Fruit fly (Drosophila melanogaster) whole organism, embryonic: ENCODE measurements around the gene SPH93.

Experiments
- CG10147 ChIP-seq: fragments of 200-800 bp; sonication (Bioruptor generic); optimal IDR thresholded peaks from 2 replicates; lab custom pipeline; 2019; ENCODE audit warnings: missing biosample characterization, mild to moderate bottlenecking, missing genetic modification characterization, moderate library complexity
- CG12071 ChIP-seq: fragments of 200-800 bp; sonication (Bioruptor generic); optimal IDR thresholded peaks from 3 replicates; lab custom pipeline; 2018; ENCODE audit warnings: missing biosample characterization, mild to moderate bottlenecking, missing genetic modification characterization
- CG1233 ChIP-seq: fragments of 200-800 bp; sonication (Bioruptor generic); optimal IDR thresholded peaks from 4 replicates; lab custom pipeline; 2018; ENCODE audit warnings: missing biosample characterization, mild to moderate bottlenecking, missing genetic modification characterization
- CG13287 ChIP-seq: fragments of 200-800 bp; sonication (Bioruptor generic); IDR thresholded peaks from 2 replicates; pipeline ENCODE4 v1.3.6; 2022; ENCODE audit warnings: missing biosample characterization, missing genetic modification characterization; ENCODE audit not compliant: partially characterized antibody
- CG13624 ChIP-seq: fragments of 200-800 bp; sonication (Bioruptor generic); optimal IDR thresholded peaks from 2 replicates; lab custom pipeline; 2016; ENCODE audit warnings: missing biosample characterization, missing genetic modification characterization
- CG15601 ChIP-seq: fragments of 200-800 bp; sonication (Bioruptor generic); optimal IDR thresholded peaks from 3 replicates; lab custom pipeline; 2019; ENCODE audit warnings: missing biosample characterization, mild to moderate bottlenecking, missing genetic modification characterization, moderate library complexity
- CG15696 ChIP-seq: fragments of 200-800 bp; sonication (Bioruptor generic); optimal IDR thresholded peaks from 2 replicates; lab custom pipeline; 2019; ENCODE audit warnings: missing biosample characterization, mild to moderate bottlenecking, missing genetic modification characterization, moderate library complexity
- CG1603 ChIP-seq: fragments of 200-800 bp; sonication (Bioruptor generic); optimal IDR thresholded peaks from 2 replicates; lab custom pipeline; 2019; ENCODE audit warnings: missing biosample characterization, mild to moderate bottlenecking, missing genetic modification characterization, moderate library complexity
- CG17385 ChIP-seq: fragments of 200-800 bp; sonication (Bioruptor generic); optimal IDR thresholded peaks from 3 replicates; lab custom pipeline; 2018; ENCODE audit warnings: missing biosample characterization, mild to moderate bottlenecking, missing genetic modification characterization
- CG17829 ChIP-seq: fragments of 200-800 bp; optimal IDR thresholded peaks from 2 replicates; lab custom pipeline; 2019; ENCODE audit warnings: missing biosample characterization, mild to moderate bottlenecking, missing genetic modification characterization, moderate library complexity
- CG2199 ChIP-seq: fragments of 200-800 bp; sonication (Bioruptor generic); IDR thresholded peaks from 3 replicates; pipeline ENCODE4 v1.3.6; 2022; ENCODE audit warnings: missing biosample characterization, missing genetic modification characterization
- CG32532 ChIP-seq: fragments of 200-800 bp; sonication (Bioruptor generic); IDR thresholded peaks from 2 replicates; pipeline ENCODE4 v1.3.6; 2022; ENCODE audit warnings: missing biosample characterization, missing genetic modification characterization
- CG6683 ChIP-seq: fragments of 200-800 bp; sonication (Bioruptor generic); optimal IDR thresholded peaks from 2 replicates; lab custom pipeline; 2017; ENCODE audit warnings: missing biosample characterization, mild to moderate bottlenecking, missing genetic modification characterization, missing genetic modification reagents
- CG7271 ChIP-seq: fragments of 200-800 bp; sonication (Bioruptor generic); optimal IDR thresholded peaks from 2 replicates; lab custom pipeline; 2018; ENCODE audit warnings: missing biosample characterization, mild to moderate bottlenecking, missing genetic modification characterization, moderate library complexity
- CG7556 ChIP-seq: fragments of 200-800 bp; sonication (Bioruptor generic); optimal IDR thresholded peaks from 2 replicates; lab custom pipeline; 2017; ENCODE audit warnings: missing biosample characterization, mild to moderate bottlenecking, missing genetic modification characterization
- CG9215 ChIP-seq: fragments of 200-800 bp; sonication (Bioruptor generic); IDR thresholded peaks from 2 replicates; pipeline ENCODE4 v1.3.6; 2022; ENCODE audit warnings: missing biosample characterization, missing genetic modification characterization
- D19A ChIP-seq: fragments of 200-800 bp; optimal IDR thresholded peaks from 3 replicates; lab custom pipeline; 2019; ENCODE audit warnings: missing biosample characterization, mild to moderate bottlenecking, missing genetic modification characterization, moderate library complexity
- Deaf1 ChIP-seq: fragments of 200-800 bp; optimal IDR thresholded peaks from 3 replicates; lab custom pipeline; 2019; ENCODE audit warnings: missing biosample characterization, mild to moderate bottlenecking, missing genetic modification characterization, moderate library complexity
- Doc2 ChIP-seq: fragments of 200-800 bp; sonication (Bioruptor generic); IDR thresholded peaks from 2 replicates; pipeline ENCODE4 v1.3.6; 2022; ENCODE audit warnings: missing biosample characterization, missing genetic modification characterization
- Eip74EF ChIP-seq, 2 experiments: fragments of 200-800 bp in 1 of 2; fragments of >200 bp in 1 of 2; sonication (Bioruptor generic) in 1 of 2; optimal IDR thresholded peaks; 2 replicates each; lab custom pipeline; 2017 to 2019; ENCODE audit warnings: missing biosample characterization in 2 of 2, missing genetic modification characterization in 2 of 2, mild to moderate bottlenecking in 1 of 2, moderate library complexity in 1 of 2
- H15 ChIP-seq: fragments of 200-800 bp; sonication (Bioruptor generic); IDR thresholded peaks from 3 replicates; pipeline ENCODE4 v1.3.6; 2022; ENCODE audit warnings: missing biosample characterization, missing genetic modification characterization
- HLH4C ChIP-seq: fragments of 200-800 bp; sonication (Bioruptor generic); IDR thresholded peaks from 3 replicates; pipeline ENCODE4 v1.3.6; 2022; ENCODE audit warnings: missing biosample characterization, missing genetic modification characterization; ENCODE audit not compliant: partially characterized antibody
- Jarid2 ChIP-seq: fragments of 200-800 bp; sonication (Bioruptor generic); optimal IDR thresholded peaks from 3 replicates; lab custom pipeline; 2017; ENCODE audit warnings: mild to moderate bottlenecking, missing biosample characterization, missing genetic modification reagents, missing genetic modification characterization
- Mrtf ChIP-seq: fragments of 200-800 bp; sonication (Bioruptor generic); IDR thresholded peaks from 3 replicates; pipeline ENCODE4 v1.3.6; 2022; ENCODE audit warnings: missing biosample characterization, missing genetic modification characterization
- NK7.1 ChIP-seq: fragments of 200-800 bp; sonication (Bioruptor generic); optimal IDR thresholded peaks from 3 replicates; lab custom pipeline; 2016; ENCODE audit warnings: missing biosample characterization, missing genetic modification characterization
- Neu2 ChIP-seq: fragments of 200-800 bp; sonication (Bioruptor generic); optimal IDR thresholded peaks from 3 replicates; lab custom pipeline; 2016; ENCODE audit warnings: missing biosample characterization, missing genetic modification characterization, borderline replicate concordance
- NfI ChIP-seq: fragments of 200-800 bp; sonication (Bioruptor generic); optimal IDR thresholded peaks from 3 replicates; lab custom pipeline; 2018; ENCODE audit warnings: missing biosample characterization, mild to moderate bottlenecking, missing genetic modification characterization, moderate library complexity
- Sox102F ChIP-seq: fragments of 200-800 bp; sonication (Bioruptor generic); optimal IDR thresholded peaks from 2 replicates; lab custom pipeline; 2018; ENCODE audit warnings: missing biosample characterization, mild to moderate bottlenecking, missing genetic modification characterization, moderate library complexity
- Sry-β ChIP-seq: fragments of 200-800 bp; sonication (Bioruptor generic); optimal IDR thresholded peaks from 2 replicates; lab custom pipeline; 2018; ENCODE audit warnings: missing biosample characterization, mild to moderate bottlenecking, missing genetic modification characterization, moderate library complexity
- Tbp ChIP-seq: fragments of >200 bp; optimal IDR thresholded peaks from 2 replicates; lab custom pipeline; 2018; ENCODE audit warnings: missing biosample characterization, missing genetic modification characterization
- bcd ChIP-seq: fragments of 200-800 bp; sonication (Bioruptor generic); optimal IDR thresholded peaks from 2 replicates; lab custom pipeline; 2017; ENCODE audit warnings: missing biosample characterization, mild to moderate bottlenecking, missing genetic modification characterization
- cg ChIP-seq: fragments of 200-800 bp; sonication (Bioruptor generic); optimal IDR thresholded peaks from 3 replicates; lab custom pipeline; 2019; ENCODE audit warnings: missing biosample characterization, mild to moderate bottlenecking, missing genetic modification characterization, moderate library complexity
- corto ChIP-seq: fragments of 200-800 bp; sonication (Bioruptor generic); optimal IDR thresholded peaks from 2 replicates; lab custom pipeline; 2016; ENCODE audit warnings: missing biosample characterization, mild to moderate bottlenecking, missing genetic modification characterization, moderate library complexity
- crp ChIP-seq, 2 experiments: fragments of 200-800 bp; sonication (Bioruptor generic); optimal IDR thresholded peaks; 2 replicates in 1 of 2; 3 replicates in 1 of 2; lab custom pipeline; 2017; ENCODE audit warnings: missing biosample characterization in 2 of 2, missing genetic modification characterization in 2 of 2, mild to moderate bottlenecking in 1 of 2, moderate library complexity in 1 of 2
- cwo ChIP-seq: fragments of 200-800 bp; sonication (Bioruptor generic); optimal IDR thresholded peaks from 3 replicates; lab custom pipeline; 2017; ENCODE audit warnings: missing biosample characterization, missing genetic modification characterization, mild to moderate bottlenecking, moderate library complexity, missing genetic modification reagents
- da ChIP-seq: fragments of 200-800 bp; sonication (Bioruptor generic); optimal IDR thresholded peaks from 2 replicates; lab custom pipeline; 2016; ENCODE audit warnings: missing biosample characterization, missing genetic modification characterization
- fu2 ChIP-seq: fragments of 200-800 bp; sonication (Bioruptor generic); optimal IDR thresholded peaks from 2 replicates; lab custom pipeline; 2016; ENCODE audit warnings: missing biosample characterization, missing genetic modification characterization
- gcm ChIP-seq: fragments of 200-800 bp; sonication (Bioruptor generic); optimal IDR thresholded peaks from 2 replicates; lab custom pipeline; 2019; ENCODE audit warnings: missing biosample characterization, mild to moderate bottlenecking, missing genetic modification characterization, moderate library complexity
- h ChIP-seq: fragments of >200 bp; optimal IDR thresholded peaks from 2 replicates; lab custom pipeline; 2017
- hkb ChIP-seq, 2 experiments: fragments of 200-800 bp in 1 of 2; fragments of >200 bp in 1 of 2; sonication (Bioruptor generic) in 1 of 2; IDR thresholded peaks in 1 of 2; optimal IDR thresholded peaks in 1 of 2; 2 replicates each; pipeline versions ENCODE4 v1.3.6 to Lab custom; 2017 to 2022; ENCODE audit warnings: missing biosample characterization in 1 of 2, missing genetic modification characterization in 1 of 2
- knrl ChIP-seq: fragments of 200-800 bp; sonication (Bioruptor generic); IDR thresholded peaks from 3 replicates; pipeline ENCODE4 v1.3.6; 2022; ENCODE audit warnings: missing biosample characterization, missing genetic modification characterization; ENCODE audit not compliant: partially characterized antibody
- mirr ChIP-seq: fragments of 200-800 bp; sonication (Bioruptor generic); optimal IDR thresholded peaks from 3 replicates; lab custom pipeline; 2018; ENCODE audit warnings: missing biosample characterization, mild to moderate bottlenecking, missing genetic modification characterization
- mld ChIP-seq: fragments of 200-800 bp; sonication (Bioruptor generic); IDR thresholded peaks from 3 replicates; pipeline ENCODE4 v1.3.6; 2022; ENCODE audit warnings: missing biosample characterization, missing genetic modification characterization; ENCODE audit not compliant: partially characterized antibody
- pros ChIP-seq: fragments of 200-800 bp; sonication (Bioruptor generic); optimal IDR thresholded peaks from 3 replicates; lab custom pipeline; 2019; ENCODE audit warnings: missing biosample characterization, mild to moderate bottlenecking, missing genetic modification characterization, moderate library complexity
- sim ChIP-seq: fragments of 200-800 bp; sonication (Bioruptor generic); IDR thresholded peaks from 2 replicates; pipeline ENCODE4 v1.3.6; 2022; ENCODE audit warnings: missing biosample characterization, missing genetic modification characterization
- so ChIP-seq: fragments of 200-800 bp; sonication (Bioruptor generic); IDR thresholded peaks from 3 replicates; pipeline ENCODE4 v1.3.6; 2022; ENCODE audit warnings: missing biosample characterization, missing genetic modification characterization
- tll ChIP-seq, 2 experiments: fragments of 200-800 bp in 1 of 2; fragments of >200 bp in 1 of 2; sonication (Bioruptor generic) in 1 of 2; optimal IDR thresholded peaks; 2 replicates each; lab custom pipeline; 2017 to 2019; ENCODE audit warnings: missing biosample characterization in 2 of 2, missing genetic modification characterization in 2 of 2, mild to moderate bottlenecking in 1 of 2, moderate library complexity in 1 of 2
- ttk ChIP-seq: fragments of 200-800 bp; sonication (Bioruptor generic); IDR thresholded peaks from 2 replicates; pipeline ENCODE4 v2.1.2; 2022; ENCODE audit warnings: missing biosample characterization, missing genetic modification characterization
- usp ChIP-seq: fragments of >200 bp; optimal IDR thresholded peaks from 2 replicates; lab custom pipeline; 2017; ENCODE audit warnings: missing biosample characterization, missing genetic modification characterization

SPH93 gene

dm6 chr2L:17410358-17410757 lies 45.4 kb downstream of the SPH93 start, which contains the start of the genes Polr2J and CG15141 (continued):
- TF ChIP-seq hkb (optimal IDR thresholded peaks at IDR 0.05; lab: Kevin White, UChicago) (peak; percentile 65), hkb (GFP tag; IDR thresholded peaks at IDR 0.05; lab: Robert Waterston, UW) (peak; percentile 81), Sox102F (peak; percentile 90), H15 (GFP tag; lab: Robert Waterston, UW) (peak; percentile 88), CG1603 (tag; lab: Kevin White, UChicago) (peak; percentile 59), CG2199 (GFP tag; lab: Robert Waterston, UW) (peak; percentile 65; the same call in 1 of the 3 replicates), CG17829 (tag; lab: Kevin White, UChicago) (peak; percentile 91), gcm (GFP tag; lab: Kevin White, UChicago) (no peak), Sry-β (peak; percentile 93), CG6683 (no peak), NfI (GFP tag; lab: Kevin White, UChicago) (peak; percentile 86), fu2 (peak; percentile 82), Jarid2 (GFP tag; lab: Kevin White, UChicago) (no peak), CG9215 (GFP tag; lab: Robert Waterston, UW) (peak; percentile 88), Neu2 (GFP tag; lab: Kevin White, UChicago) (no peak), da (GFP tag; lab: Kevin White, UChicago) (peak; percentile 52), CG17385 (GFP tag; lab: Kevin White, UChicago) (peak; percentile 70), CG12071 (GFP tag; lab: Kevin White, UChicago) (no peak), CG32532 (GFP tag; lab: Robert Waterston, UW) (peak; percentile 88), corto (GFP tag; lab: Kevin White, UChicago) (peak; percentile 25), D19A (tag; lab: Kevin White, UChicago) (no peak), Eip74EF (GFP tag; optimal IDR thresholded peaks at IDR 0.05; lab: Kevin White, UChicago) (no peak), CG15696 (peak; percentile 87), HLH4C (GFP tag; lab: Robert Waterston, UW) (peak; percentile 79), ttk (GFP tag; lab: Robert Waterston, UW) (peak; percentile 88), cwo (GFP tag; lab: Kevin White, UChicago) (peak; percentile 53), knrl (peak; percentile 92), Mrtf (GFP tag; lab: Robert Waterston, UW) (peak; percentile 54; the same call in 1 of the 3 replicates), CG7556 (GFP tag; lab: Kevin White, UChicago) (no peak), sim (GFP tag; lab: Robert Waterston, UW) (no peak), CG7271 (tag; lab: Kevin White, UChicago) (peak; percentile 78), so (GFP tag; lab: Robert Waterston, UW) (no peak; the same call in 2 of the 3 replicates), Tbp (GFP tag; lab: Kevin White, UChicago) (no peak), CG13287 (GFP tag; lab: Robert Waterston, UW) (peak; percentile 93), CG10147 (GFP tag; lab: Kevin White, UChicago) (no peak), CG1233 (GFP tag; lab: Kevin White, UChicago) (peak; percentile 80), crp (GFP tag; optimal IDR thresholded peaks at IDR 0.05; lab: Kevin White, UChicago) (peak in 1 of 2 experiments; percentile 81), mld (no peak), Doc2 (peak; percentile 81), CG15601 (tag; lab: Kevin White, UChicago) (no peak), pros (GFP tag; lab: Kevin White, UChicago) (no peak), bcd (peak; percentile 89), Deaf1 (no peak), tll (GFP tag; optimal IDR thresholded peaks at IDR 0.05; lab: Kevin White, UChicago) (peak in 1 of 2 experiments; percentile 44), CG13624 (peak; percentile 78), NK7.1 (GFP tag; lab: Kevin White, UChicago) (peak; percentile 13), cg (GFP tag; lab: Kevin White, UChicago) (no peak), h (lab: Kevin White, UChicago) (no peak), usp (GFP tag; lab: Kevin White, UChicago) (no peak), mirr (GFP tag; lab: Kevin White, UChicago) (no peak)
